Fruit fly (Drosophila melanogaster) whole organism, embryonic: ENCODE results near the gene RanGAP.

Experiments used
- Adf1 ChIP-seq: fragments of 200-800 bp; sonication (Bioruptor generic); IDR thresholded peaks from 2 replicates; pipeline ENCODE4 v1.3.6; 2022; ENCODE audit warnings: missing biosample characterization, missing genetic modification characterization
- Antp ChIP-seq: fragments of 200-800 bp; sonication (Bioruptor generic); optimal IDR thresholded peaks from 3 replicates; lab custom pipeline; 2016; ENCODE audit warnings: missing biosample characterization, missing genetic modification characterization
- CG10979 ChIP-seq: fragments of 200-800 bp; sonication (Bioruptor generic); optimal IDR thresholded peaks from 2 replicates; lab custom pipeline; 2018; ENCODE audit warnings: missing biosample characterization, mild to moderate bottlenecking, missing genetic modification characterization, moderate library complexity
- CG11093 ChIP-seq: fragments of 200-800 bp; sonication (Bioruptor generic); IDR thresholded peaks from 3 replicates; pipeline ENCODE4 v1.3.6; 2022; ENCODE audit warnings: missing biosample characterization, missing genetic modification characterization
- CG17359 ChIP-seq: fragments of 200-800 bp; sonication (Bioruptor generic); optimal IDR thresholded peaks from 3 replicates; lab custom pipeline; 2018; ENCODE audit warnings: missing biosample characterization, mild to moderate bottlenecking, missing genetic modification characterization, moderate library complexity
- CG30403 ChIP-seq: fragments of 200-800 bp; sonication (Bioruptor generic); optimal IDR thresholded peaks from 3 replicates; lab custom pipeline; 2016; ENCODE audit warnings: missing biosample characterization, missing genetic modification characterization
- CG31441 ChIP-seq: fragments of 200-800 bp; sonication (Bioruptor generic); IDR thresholded peaks from 2 replicates; pipeline ENCODE4 v1.3.6; 2022; ENCODE audit warnings: missing biosample characterization, missing genetic modification characterization
- CG32532 ChIP-seq: fragments of 200-800 bp; sonication (Bioruptor generic); IDR thresholded peaks from 2 replicates; pipeline ENCODE4 v1.3.6; 2022; ENCODE audit warnings: missing biosample characterization, missing genetic modification characterization
- CG32772 ChIP-seq: fragments of 200-800 bp; sonication (Bioruptor generic); IDR thresholded peaks from 2 replicates; pipeline ENCODE4 v1.3.6; 2022; ENCODE audit warnings: missing biosample characterization, missing genetic modification characterization
- CG3281 ChIP-seq: fragments of 200-800 bp; sonication (Bioruptor generic); optimal IDR thresholded peaks from 3 replicates; lab custom pipeline; 2017; ENCODE audit warnings: missing biosample characterization, mild to moderate bottlenecking, missing genetic modification characterization
- CG34224 ChIP-seq: fragments of 200-800 bp; sonication (Bioruptor generic); IDR thresholded peaks from 3 replicates; pipeline ENCODE4 v1.3.6; 2022; ENCODE audit warnings: missing biosample characterization, missing genetic modification characterization; ENCODE audit not compliant: partially characterized antibody
- CG34422 ChIP-seq: fragments of 200-800 bp; sonication (Bioruptor generic); IDR thresholded peaks from 3 replicates; pipeline ENCODE4 v1.3.6; 2022; ENCODE audit warnings: missing biosample characterization, missing genetic modification characterization
- CG5180 ChIP-seq: fragments of 200-800 bp; sonication (Bioruptor generic); optimal IDR thresholded peaks from 3 replicates; lab custom pipeline; 2017; ENCODE audit warnings: missing biosample characterization, missing genetic modification characterization, mild to moderate bottlenecking, moderate library complexity, missing genetic modification reagents
- CG7357 ChIP-seq: fragments of 200-800 bp; sonication (Bioruptor generic); IDR thresholded peaks from 3 replicates; pipeline ENCODE4 v1.3.6; 2022; ENCODE audit warnings: missing biosample characterization, missing genetic modification characterization
- CG7839 ChIP-seq: fragments of 200-800 bp; sonication (Bioruptor generic); optimal IDR thresholded peaks from 3 replicates; lab custom pipeline; 2018; ENCODE audit warnings: missing biosample characterization, mild to moderate bottlenecking, missing genetic modification characterization, moderate library complexity
- CG7928 ChIP-seq: fragments of 200-800 bp; sonication (Bioruptor generic); optimal IDR thresholded peaks from 2 replicates; lab custom pipeline; 2017; ENCODE audit warnings: missing biosample characterization, mild to moderate bottlenecking, missing genetic modification characterization
- CG7963 ChIP-seq: fragments of 200-800 bp; sonication (Bioruptor generic); IDR thresholded peaks from 3 replicates; pipeline ENCODE4 v1.3.6; 2022; ENCODE audit warnings: missing biosample characterization, missing genetic modification characterization; ENCODE audit not compliant: partially characterized antibody
- CTCF ChIP-seq: fragments of 200-800 bp; sonication (Bioruptor generic); optimal IDR thresholded peaks from 2 replicates; lab custom pipeline; 2017; ENCODE audit warnings: missing biosample characterization, mild to moderate bottlenecking, missing genetic modification characterization, moderate library complexity
- Dek ChIP-seq: fragments of 200-800 bp; sonication (Bioruptor generic); optimal IDR thresholded peaks from 3 replicates; lab custom pipeline; 2019; ENCODE audit warnings: missing biosample characterization, mild to moderate bottlenecking, missing genetic modification characterization, moderate library complexity
- Dp ChIP-seq: fragments of 200-800 bp; sonication (Bioruptor generic); optimal IDR thresholded peaks from 2 replicates; lab custom pipeline; 2018; ENCODE audit warnings: missing biosample characterization, mild to moderate bottlenecking, missing genetic modification characterization, moderate library complexity
- E2f2 ChIP-seq: fragments of 200-800 bp; sonication (Bioruptor generic); IDR thresholded peaks from 2 replicates; pipeline ENCODE4 v1.3.6; 2022; ENCODE audit warnings: missing biosample characterization, missing genetic modification characterization
- Fer1 ChIP-seq: fragments of 200-800 bp; sonication (Bioruptor generic); optimal IDR thresholded peaks from 2 replicates; lab custom pipeline; 2017; ENCODE audit warnings: missing biosample characterization, mild to moderate bottlenecking, missing genetic modification characterization
- Hr3 ChIP-seq: fragments of 200-800 bp; sonication (Bioruptor generic); optimal IDR thresholded peaks from 3 replicates; lab custom pipeline; 2016; ENCODE audit warnings: missing biosample characterization, missing genetic modification characterization
- Hr51 ChIP-seq, 2 experiments: fragments of 200-800 bp; sonication (Bioruptor generic); optimal IDR thresholded peaks; 2 replicates in 1 of 2; 3 replicates in 1 of 2; lab custom pipeline; 2016 to 2018; ENCODE audit warnings: missing biosample characterization in 2 of 2, missing genetic modification characterization in 2 of 2, mild to moderate bottlenecking in 1 of 2, moderate library complexity in 1 of 2
- Hsf ChIP-seq: fragments of 200-800 bp; sonication (Bioruptor generic); optimal IDR thresholded peaks from 3 replicates; lab custom pipeline; 2016; ENCODE audit warnings: missing biosample characterization, missing genetic modification characterization
- Kr ChIP-seq: fragments of 200-800 bp; sonication (Bioruptor generic); optimal IDR thresholded peaks from 2 replicates; lab custom pipeline; 2017; ENCODE audit warnings: missing biosample characterization, mild to moderate bottlenecking, missing genetic modification characterization
- Max ChIP-seq: fragments of 200-800 bp; sonication (Bioruptor generic); optimal IDR thresholded peaks from 2 replicates; lab custom pipeline; 2016; ENCODE audit warnings: missing biosample characterization, mild to moderate bottlenecking, missing genetic modification characterization
- Ssrp ChIP-seq: fragments of 200-800 bp; sonication (Bioruptor generic); optimal IDR thresholded peaks from 2 replicates; lab custom pipeline; 2018; ENCODE audit warnings: missing biosample characterization, mild to moderate bottlenecking, missing genetic modification characterization, moderate library complexity
- aop ChIP-seq: fragments of 200-800 bp; sonication (Bioruptor generic); IDR thresholded peaks from 2 replicates; pipeline ENCODE4 v1.3.6; 2022; ENCODE audit warnings: missing biosample characterization, missing genetic modification characterization
- bbx ChIP-seq: fragments of 200-800 bp; sonication (Bioruptor generic); IDR thresholded peaks from 2 replicates; pipeline ENCODE4 v1.3.6; 2022; ENCODE audit warnings: missing biosample characterization, missing genetic modification characterization; ENCODE audit not compliant: partially characterized antibody
- cas ChIP-seq: fragments of 200-800 bp; sonication (Bioruptor generic); IDR thresholded peaks from 2 replicates; pipeline ENCODE4 v1.3.6; 2022; ENCODE audit warnings: missing biosample characterization, missing genetic modification characterization
- dm ChIP-seq: fragments of 200-800 bp; sonication (Bioruptor generic); optimal IDR thresholded peaks from 3 replicates; lab custom pipeline; 2016; ENCODE audit warnings: missing biosample characterization, missing genetic modification characterization
- dpn ChIP-seq, 2 experiments: fragments of 200-800 bp; sonication (Bioruptor generic); optimal IDR thresholded peaks; 3 replicates each; lab custom pipeline; 2016; ENCODE audit warnings: missing biosample characterization in 2 of 2, missing genetic modification characterization in 2 of 2
- ewg ChIP-seq: fragments of 200-800 bp; sonication (Bioruptor generic); optimal IDR thresholded peaks from 3 replicates; lab custom pipeline; 2017; ENCODE audit warnings: mild to moderate bottlenecking, missing biosample characterization, missing genetic modification reagents, missing genetic modification characterization
- grau ChIP-seq: fragments of 200-800 bp; optimal IDR thresholded peaks from 3 replicates; lab custom pipeline; 2019; ENCODE audit warnings: missing biosample characterization, mild to moderate bottlenecking, missing genetic modification characterization, moderate library complexity
- gro ChIP-seq: fragments of 200-800 bp; sonication (Bioruptor generic); optimal IDR thresholded peaks from 2 replicates; lab custom pipeline; 2016; ENCODE audit warnings: missing biosample characterization, missing genetic modification characterization
- her ChIP-seq: fragments of 200-800 bp; sonication (Bioruptor generic); optimal IDR thresholded peaks from 2 replicates; lab custom pipeline; 2016; ENCODE audit warnings: missing biosample characterization, missing genetic modification characterization
- ind ChIP-seq: fragments of 200-800 bp; sonication (Bioruptor generic); optimal IDR thresholded peaks from 3 replicates; lab custom pipeline; 2016; ENCODE audit warnings: missing biosample characterization, missing genetic modification characterization
- knrl ChIP-seq: fragments of 200-800 bp; sonication (Bioruptor generic); IDR thresholded peaks from 3 replicates; pipeline ENCODE4 v1.3.6; 2022; ENCODE audit warnings: missing biosample characterization, missing genetic modification characterization; ENCODE audit not compliant: partially characterized antibody
- nerfin-1 ChIP-seq: fragments of 200-800 bp; sonication (Bioruptor generic); optimal IDR thresholded peaks from 3 replicates; lab custom pipeline; 2019; ENCODE audit warnings: missing biosample characterization, mild to moderate bottlenecking, missing genetic modification characterization, moderate library complexity
- odd ChIP-seq: fragments of 200-800 bp; sonication (Bioruptor generic); optimal IDR thresholded peaks from 2 replicates; lab custom pipeline; 2017; ENCODE audit warnings: missing biosample characterization, mild to moderate bottlenecking, missing genetic modification characterization
- p53 ChIP-seq: fragments of 200-800 bp; sonication (Bioruptor generic); optimal IDR thresholded peaks from 2 replicates; lab custom pipeline; 2016; ENCODE audit warnings: missing biosample characterization, missing genetic modification characterization
- prd ChIP-seq, 3 experiments: fragments of >200 bp in 2 of 3; fragments of 200-800 bp in 1 of 3; sonication (Bioruptor generic) in 1 of 3; optimal IDR thresholded peaks in 2 of 3; IDR thresholded peaks in 1 of 3; 2 replicates in 2 of 3; 3 replicates in 1 of 3; pipeline versions ENCODE4 v1.3.6 to Lab custom; 2017 to 2022; ENCODE audit warnings: missing biosample characterization in 1 of 3, missing genetic modification characterization in 1 of 3
- ranshi ChIP-seq: fragments of 200-800 bp; sonication (Bioruptor generic); IDR thresholded peaks from 2 replicates; pipeline ENCODE4 v1.3.6; 2022; ENCODE audit warnings: missing biosample characterization, missing genetic modification characterization
- row ChIP-seq: fragments of 200-800 bp; sonication (Bioruptor generic); IDR thresholded peaks from 3 replicates; pipeline ENCODE4 v1.3.6; 2022; ENCODE audit warnings: missing biosample characterization, missing genetic modification characterization
- sd ChIP-seq: fragments of 200-800 bp; sonication (Bioruptor generic); optimal IDR thresholded peaks from 3 replicates; lab custom pipeline; 2018; ENCODE audit warnings: missing biosample characterization, mild to moderate bottlenecking, missing genetic modification characterization, moderate library complexity
- tin ChIP-seq: fragments of 200-800 bp; sonication (Bioruptor generic); optimal IDR thresholded peaks from 3 replicates; lab custom pipeline; 2016; ENCODE audit warnings: missing biosample characterization, missing genetic modification characterization
- vvl ChIP-seq: fragments of 200-800 bp; sonication (Bioruptor generic); IDR thresholded peaks from 2 replicates; pipeline ENCODE4 v1.3.6; 2022; ENCODE audit warnings: missing biosample characterization, missing genetic modification characterization

The RanGAP gene

DNA sequence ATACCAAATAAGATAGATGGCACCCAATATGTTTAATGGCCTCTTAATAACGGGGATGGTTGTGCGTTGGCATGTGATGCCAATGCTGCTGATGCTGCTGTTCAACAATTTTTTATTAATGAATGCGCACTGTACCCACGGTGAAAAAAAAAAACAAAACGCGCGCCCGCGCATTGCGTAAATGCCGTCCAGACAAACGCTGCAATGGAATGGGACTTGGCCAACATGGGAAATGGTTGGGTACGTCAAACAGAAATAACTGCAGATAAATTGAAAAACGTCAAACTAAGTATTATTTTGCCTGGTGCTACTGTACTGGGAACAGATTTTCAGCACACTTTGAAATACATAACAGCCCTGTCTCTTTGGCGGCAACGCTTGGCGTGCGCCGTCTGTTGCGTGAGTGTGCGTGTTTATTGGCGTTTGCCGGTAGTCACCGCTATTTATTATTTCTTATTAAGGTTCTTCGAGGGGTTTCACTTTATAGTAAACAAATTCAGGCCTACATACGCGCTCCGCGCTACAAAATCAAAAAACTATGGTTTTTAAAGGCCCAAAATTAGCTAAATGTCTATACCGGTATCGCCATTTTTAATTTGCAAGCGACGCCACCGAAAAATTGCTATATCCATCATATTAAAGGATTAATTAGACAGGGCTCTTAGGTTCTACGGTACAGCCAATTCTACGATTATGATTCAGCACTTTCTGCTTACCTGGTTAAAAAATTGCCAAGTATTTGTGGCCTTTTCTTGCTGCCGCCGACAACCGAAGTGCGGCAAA lies 11.0 kb downstream of the RanGAP start (continued):
- TF ChIP-seq CG3281 (GFP tag; lab: Kevin White, UChicago): peak; percentile 99
- no peak for TF ChIP-seq Max
- TF ChIP-seq CG10979 (tag; lab: Kevin White, UChicago): peak; percentile 13
- TF ChIP-seq CG7357 (GFP tag; lab: Robert Waterston, UW): no peak
- TF ChIP-seq dm: peak; percentile 1
- TF ChIP-seq CG11093 (GFP tag; lab: Robert Waterston, UW): 0 out of 3 replicates have a peak, but pooled peaks have one; percentile 35
- TF ChIP-seq CG31441 (GFP tag; lab: Robert Waterston, UW): 0 out of 2 replicates have a peak, but pooled peaks have one; percentile 16
- peak; percentile 73 for TF ChIP-seq row (GFP tag; lab: Robert Waterston, UW)
- no peak for TF ChIP-seq aop (GFP tag; lab: Robert Waterston, UW)
- TF ChIP-seq CTCF: peak; percentile 26
- TF ChIP-seq ranshi (GFP tag; lab: Robert Waterston, UW): peak; percentile 45; the same call in 1 of the 2 replicates
- TF ChIP-seq p53 (GFP tag; lab: Kevin White, UChicago): peak; percentile 8
- TF ChIP-seq tin (GFP tag; lab: Kevin White, UChicago): peak; percentile 43
- peak; percentile 17; the same call in 1 of the 3 replicates for TF ChIP-seq knrl (GFP tag; lab: Robert Waterston, UW)
- peak; percentile 82 for TF ChIP-seq grau
- peak; percentile 7 for TF ChIP-seq odd (GFP tag; lab: Kevin White, UChicago)
- peak; percentile 36; the same call in 1 of the 2 replicates for TF ChIP-seq CG32772 (GFP tag; lab: Robert Waterston, UW)
- TF ChIP-seq nerfin-1 (tag; lab: Kevin White, UChicago): peak; percentile 97
- TF ChIP-seq ind (GFP tag; lab: Kevin White, UChicago): peak; percentile 28
- TF ChIP-seq Fer1 (GFP tag; lab: Kevin White, UChicago): peak; percentile 19
- peak; percentile 45; the same call in 1 of the 2 replicates for TF ChIP-seq bbx (GFP tag; lab: Robert Waterston, UW)
- no peak for TF ChIP-seq cas (GFP tag; lab: Robert Waterston, UW)
- TF ChIP-seq Hr3 (GFP tag; lab: Kevin White, UChicago): peak; percentile 21
- TF ChIP-seq Dp (GFP tag; lab: Kevin White, UChicago): peak; percentile 57
- 0 out of 2 replicates have a peak, but pooled peaks have one; percentile 30 for TF ChIP-seq vvl (GFP tag; lab: Robert Waterston, UW)
- TF ChIP-seq Adf1: peak; percentile 66; the same call in 1 of the 2 replicates
- peak; percentile 87 for TF ChIP-seq ewg (GFP tag; lab: Kevin White, UChicago)
- peak; percentile 8 for TF ChIP-seq gro (GFP tag; lab: Kevin White, UChicago)
- TF ChIP-seq CG5180 (GFP tag; lab: Kevin White, UChicago): no peak
- peak; percentile 30 for TF ChIP-seq sd (tag; lab: Kevin White, UChicago)
- TF ChIP-seq Hr51 (GFP tag; optimal IDR thresholded peaks at IDR 0.05; lab: Kevin White, UChicago): peak in 1 of 2 experiments; percentile 20
- peak; percentile 37; the same call in 1 of the 2 replicates for TF ChIP-seq CG32532
- TF ChIP-seq CG7928 (GFP tag; lab: Kevin White, UChicago): no peak
- peak; percentile 32 for TF ChIP-seq CG7839
- peak; percentile 75 for TF ChIP-seq E2f2 (GFP tag; lab: Robert Waterston, UW)
- TF ChIP-seq CG34224: peak; percentile 21; the same call in 2 of the 3 replicates
- no peak for TF ChIP-seq Kr (GFP tag; lab: Kevin White, UChicago)
- TF ChIP-seq her (GFP tag; lab: Kevin White, UChicago): peak; percentile 0
- TF ChIP-seq Dek: no peak
- peak; percentile 41 for TF ChIP-seq CG17359 (tag; lab: Kevin White, UChicago)
- TF ChIP-seq CG7963 (GFP tag; lab: Robert Waterston, UW): 0 out of 3 replicates have a peak, but pooled peaks have one; percentile 17
- peak; percentile 10 for TF ChIP-seq Ssrp (tag; lab: Kevin White, UChicago)
- TF ChIP-seq Hsf: peak; percentile 34
- peak; percentile 17 to 38 for TF ChIP-seq dpn (GFP tag; optimal IDR thresholded peaks at IDR 0.05; lab: Kevin White, UChicago)
- TF ChIP-seq Antp (GFP tag; lab: Kevin White, UChicago): peak; percentile 1
- peak; percentile 96; the same call in 2 of the 3 replicates for TF ChIP-seq CG34422 (GFP tag; lab: Robert Waterston, UW)
- peak; percentile 25 for TF ChIP-seq CG30403
- no peak for TF ChIP-seq prd (optimal IDR thresholded peaks at IDR 0.05; lab: Kevin White, UChicago)
- TF ChIP-seq prd (GFP tag; IDR thresholded peaks at IDR 0.05; lab: Robert Waterston, UW): peak; percentile 26; the same call in 2 of the 3 replicates
